Worm (Caenorhabditis elegans) whole organism, early embryonic: Measurements from ENCODE around the gene clec-165.

ENCODE experiments used
- B0310.2 ChIP-seq: sonication (generic microtip); optimal IDR thresholded peaks from 2 replicates; lab custom pipeline; 2016; ENCODE audit warnings: mild to moderate bottlenecking, missing genetic modification characterization, missing compliant biosample characterization
- F13C5.2 ChIP-seq: sonication (generic microtip); optimal IDR thresholded peaks from 2 replicates; lab custom pipeline; 2017; ENCODE audit warnings: mild to moderate bottlenecking, missing genetic modification characterization, inconsistent platforms, missing compliant biosample characterization
- ama-1 ChIP-seq: fragments of 150-350 bp; optimal IDR thresholded peaks from 2 replicates; lab custom pipeline; 2014
- ceh-36 ChIP-seq: sonication (generic microtip); optimal IDR thresholded peaks from 2 replicates; lab custom pipeline; 2016; ENCODE audit warnings: missing genetic modification characterization, inconsistent platforms, missing compliant biosample characterization
- ets-7 ChIP-seq: sonication (generic microtip); optimal IDR thresholded peaks from 2 replicates; lab custom pipeline; 2016; ENCODE audit warnings: missing genotype, missing genetic modification characterization, missing compliant biosample characterization
- flt-1 ChIP-seq: fragments of 200-800 bp; sonication (Bioruptor generic); IDR thresholded peaks from 2 replicates; pipeline ENCODE4 v1.3.6; 2022; ENCODE audit warnings: missing genetic modification characterization, missing compliant biosample characterization
- hmbx-1 ChIP-seq: sonication (generic microtip); optimal IDR thresholded peaks from 2 replicates; lab custom pipeline; 2016; ENCODE audit warnings: mild to moderate bottlenecking, missing genetic modification characterization, missing compliant biosample characterization
- hmg-4 ChIP-seq: fragments of 200-800 bp; sonication (Bioruptor generic); optimal IDR thresholded peaks from 2 replicates; lab custom pipeline; 2018; ENCODE audit warnings: mild to moderate bottlenecking, missing genetic modification characterization, missing compliant biosample characterization
- hnd-1 ChIP-seq: sonication (generic microtip); optimal IDR thresholded peaks from 2 replicates; lab custom pipeline; 2016; ENCODE audit warnings: missing genetic modification characterization, missing compliant biosample characterization
- pes-1 ChIP-seq: fragments of 200-800 bp; sonication (Bioruptor generic); IDR thresholded peaks from 2 replicates; pipeline ENCODE4 v1.3.6; 2022; ENCODE audit warnings: missing genetic modification reagents, missing genetic modification characterization, missing compliant biosample characterization
- scrt-1 ChIP-seq: fragments of 200-800 bp; sonication (Bioruptor generic); IDR thresholded peaks from 2 replicates; pipeline ENCODE4 v1.3.6; 2022; ENCODE audit warnings: missing genetic modification characterization, missing compliant biosample characterization
- tbx-11 ChIP-seq: fragments of 200-800 bp; sonication (Bioruptor generic); IDR thresholded peaks from 2 replicates; pipeline ENCODE4 v1.3.6; 2022; ENCODE audit warnings: missing genetic modification characterization, missing compliant biosample characterization
- tbx-37 ChIP-seq: fragments of 200-800 bp; sonication (Bioruptor generic); conservative IDR thresholded peaks from 2 replicates; pipeline ENCODE4 v1.3.6; 2022; ENCODE audit warnings: missing genetic modification reagents, missing genetic modification characterization, missing compliant biosample characterization
- tra-4 ChIP-seq: sonication (generic microtip); optimal IDR thresholded peaks from 2 replicates; lab custom pipeline; 2017; ENCODE audit warnings: missing genetic modification characterization, missing compliant biosample characterization

DNA sequence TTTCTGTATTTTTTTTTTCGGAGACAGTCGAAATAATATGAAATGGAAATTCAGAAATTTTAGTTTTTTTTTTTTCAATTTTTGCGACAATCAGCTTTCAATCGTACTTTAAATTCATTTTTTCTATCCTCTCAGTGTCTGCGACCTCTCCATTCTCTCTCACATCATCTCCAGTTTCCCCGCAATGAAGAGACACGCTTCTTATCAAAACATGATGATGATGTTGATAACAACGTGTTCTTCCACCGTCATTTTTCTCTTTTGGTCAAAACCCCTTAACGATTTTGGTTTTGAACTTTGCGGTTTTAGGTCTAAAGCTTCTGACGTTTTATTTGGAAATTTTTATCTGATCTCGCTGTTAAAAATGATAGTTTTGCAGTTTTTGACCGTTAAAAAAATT, 37.4 kb downstream of the clec-165 start:
- no peak for TF ChIP-seq B0310.2 (tag; lab: Kevin White, UChicago)
- no peak for TF ChIP-seq ama-1 (lab: Kevin White, UChicago)
- no peak for TF ChIP-seq ceh-36 (tag; lab: Kevin White, UChicago)
- TF ChIP-seq pes-1 (GFP tag; lab: Robert Waterston, UW): no peak
- TF ChIP-seq flt-1: no peak
- no peak for TF ChIP-seq ets-7
- no peak for TF ChIP-seq hmbx-1
- no peak for TF ChIP-seq F13C5.2
- no peak for TF ChIP-seq tbx-11 (GFP tag; lab: Robert Waterston, UW)
- no peak for TF ChIP-seq hnd-1 (tag; lab: Kevin White, UChicago)
- no peak for TF ChIP-seq tra-4 (tag; lab: Kevin White, UChicago)
- no peak for TF ChIP-seq hmg-4
- TF ChIP-seq tbx-37 (GFP tag; lab: Robert Waterston, UW): no peak
- TF ChIP-seq scrt-1 (GFP tag; lab: Robert Waterston, UW): no peak
